Fruit fly (Drosophila melanogaster): ENCODE results near the gene ppk5.

ppk5 gene

DNA sequence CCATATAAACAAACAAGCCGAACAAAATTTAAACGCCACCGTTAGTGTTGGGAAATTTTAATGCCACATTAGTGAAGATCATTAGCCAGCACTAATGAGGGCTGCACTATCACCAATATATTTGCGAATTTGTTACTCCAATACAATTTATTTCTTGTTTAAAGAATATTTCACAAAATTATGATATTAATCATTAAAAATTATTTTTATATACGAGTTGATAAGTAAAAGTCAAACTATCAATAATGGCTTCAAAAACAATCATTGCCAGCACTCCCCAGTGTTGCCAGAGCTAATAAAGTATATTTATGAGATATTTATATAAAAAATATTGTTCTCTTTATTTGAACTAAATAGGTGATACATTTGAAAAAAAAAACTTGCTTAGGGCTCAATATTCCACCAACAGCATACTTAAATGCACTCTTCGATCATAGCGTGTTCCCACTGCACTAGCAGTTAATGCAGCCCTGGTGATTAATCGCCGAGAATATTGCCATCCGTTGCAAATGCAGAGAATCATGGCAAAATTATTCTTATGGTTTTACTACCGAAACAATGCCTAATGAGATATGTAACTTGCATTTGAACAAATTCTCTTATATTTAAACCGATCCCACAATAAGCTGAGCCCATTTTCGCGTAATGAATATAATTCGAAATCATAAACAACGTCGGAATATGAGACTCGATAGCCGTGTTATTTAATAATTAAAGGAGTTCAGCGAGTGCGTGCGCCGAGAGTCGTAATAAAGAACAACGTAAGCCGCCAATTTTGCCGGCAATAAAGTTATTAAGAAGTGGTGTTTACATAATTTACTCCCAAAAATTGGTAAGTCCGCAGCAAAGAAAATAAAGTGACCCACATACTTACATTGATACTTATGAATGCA lies 18.4 kb upstream of the ppk5 start, which contains the start of the genes SAK and Cdk12:
Gene SAK, minus strand, starts transcription at position 65 of the 893 bp plus-strand sequence.
Gene Cdk12, plus strand, starts transcription at position 484 of the 893 bp plus-strand sequence.
- TF ChIP-seq EcR (GFP tag; optimal IDR thresholded peaks at IDR 0.05): no peak

DNA sequence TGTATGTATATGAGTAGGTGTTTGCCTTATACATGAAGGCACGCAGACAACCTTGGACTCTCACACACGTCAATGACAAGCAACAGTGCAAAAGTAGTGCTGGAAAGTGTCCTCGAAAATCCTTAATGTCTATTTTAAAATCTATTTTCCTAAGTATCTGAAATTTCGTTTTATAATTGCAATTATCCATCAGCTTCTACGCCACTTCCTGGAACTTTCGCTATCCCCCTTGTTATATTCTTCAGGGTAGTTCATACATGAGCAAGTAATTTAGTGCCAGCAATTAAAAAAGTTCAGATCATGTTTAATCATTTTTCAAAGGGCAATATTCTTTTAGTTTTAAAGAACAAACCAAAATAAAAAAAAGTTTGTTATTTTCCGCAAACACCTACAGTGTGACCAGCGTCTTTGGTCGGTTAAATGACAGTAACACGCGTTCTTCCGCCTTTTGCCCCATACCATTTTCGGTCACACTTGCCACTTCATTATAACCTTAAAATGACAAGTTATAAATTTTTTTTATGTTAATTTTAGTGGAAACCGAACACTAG lies 17.7 kb upstream of the ppk5 start:
- TF ChIP-seq EcR (GFP tag; optimal IDR thresholded peaks at IDR 0.05) (no peak), pan (optimal IDR thresholded peaks at IDR 0.05) (no peak), Dll (optimal IDR thresholded peaks at IDR 0.05) (no peak), CG8478 (optimal IDR thresholded peaks at IDR 0.05) (no peak), usp (GFP tag; optimal IDR thresholded peaks at IDR 0.05) (no peak), psq (optimal IDR thresholded peaks at IDR 0.05) (no peak)

DNA sequence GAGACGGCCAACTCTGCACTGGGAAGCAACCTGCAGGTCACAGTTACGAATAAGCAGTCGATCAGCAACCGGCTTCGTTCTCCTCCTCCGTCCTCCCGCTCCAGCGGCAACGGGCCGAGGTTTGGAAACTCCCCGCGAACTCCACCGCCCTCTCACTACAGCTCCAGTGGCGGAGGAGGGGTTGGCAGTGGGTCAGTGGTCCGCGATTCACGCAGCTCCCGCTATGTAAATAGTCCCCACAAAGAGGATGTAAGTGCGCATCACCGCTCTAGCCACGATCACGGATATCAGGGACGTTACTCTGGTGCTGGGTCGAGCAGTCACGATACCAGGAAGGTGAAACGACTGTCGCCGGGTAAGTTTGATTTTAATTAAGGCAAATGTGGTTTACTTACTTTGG lies 16.1 kb upstream of the ppk5 start:
- TF ChIP-seq CG8478 (optimal IDR thresholded peaks at IDR 0.05) (no peak), psq (optimal IDR thresholded peaks at IDR 0.05) (no peak), Dll (optimal IDR thresholded peaks at IDR 0.05) (no peak), EcR (GFP tag; optimal IDR thresholded peaks at IDR 0.05) (no peak), usp (GFP tag; optimal IDR thresholded peaks at IDR 0.05) (no peak), pan (optimal IDR thresholded peaks at IDR 0.05) (no peak)

DNA sequence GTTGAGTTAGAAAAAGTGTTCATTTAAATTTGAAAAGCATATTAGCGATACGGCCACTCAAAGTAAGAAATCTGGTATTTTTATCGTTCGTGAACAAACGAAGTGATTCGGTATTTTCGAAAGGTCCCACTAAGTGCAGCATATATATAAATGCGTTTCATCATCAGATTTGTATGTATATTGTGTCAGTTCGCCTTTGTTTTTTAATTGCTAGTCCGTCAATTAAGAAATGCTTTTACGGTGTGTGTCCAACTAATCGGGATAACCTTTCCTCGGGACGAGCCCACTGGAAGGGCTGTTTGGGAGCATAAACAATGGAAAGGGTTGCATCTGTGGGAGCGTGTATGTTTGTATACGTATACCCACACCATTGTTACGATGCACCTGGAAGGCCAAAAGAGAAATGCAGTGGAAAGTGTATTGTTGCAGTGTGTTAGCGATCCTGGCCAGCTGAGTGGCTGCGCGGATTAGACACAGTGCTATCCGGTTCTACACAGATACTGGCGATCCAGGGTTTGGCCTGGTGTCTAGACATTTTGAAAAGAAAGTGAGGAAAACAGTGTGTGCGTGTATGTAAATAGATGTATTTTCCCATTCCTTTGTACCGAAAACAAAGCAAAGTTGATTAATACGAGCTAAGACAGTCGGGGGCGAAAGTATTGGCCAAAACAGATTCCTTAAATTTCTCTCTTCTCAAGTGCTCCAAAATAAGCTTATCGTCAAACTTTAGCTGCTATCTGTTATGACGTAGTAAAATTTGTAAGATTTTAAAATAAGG lies 11.2 kb upstream of the ppk5 start, which contains the start of gene CG7611:
Gene CG7611, plus strand, starts transcription at position 128 of the 778 bp plus-strand sequence.
- TF ChIP-seq usp (GFP tag; optimal IDR thresholded peaks at IDR 0.05) (no peak), pan (optimal IDR thresholded peaks at IDR 0.05) (no peak), CG8478 (optimal IDR thresholded peaks at IDR 0.05) (no peak), psq (optimal IDR thresholded peaks at IDR 0.05) (no peak), EcR (GFP tag; optimal IDR thresholded peaks at IDR 0.05) (no peak), Dll (optimal IDR thresholded peaks at IDR 0.05) (no peak)

DNA sequence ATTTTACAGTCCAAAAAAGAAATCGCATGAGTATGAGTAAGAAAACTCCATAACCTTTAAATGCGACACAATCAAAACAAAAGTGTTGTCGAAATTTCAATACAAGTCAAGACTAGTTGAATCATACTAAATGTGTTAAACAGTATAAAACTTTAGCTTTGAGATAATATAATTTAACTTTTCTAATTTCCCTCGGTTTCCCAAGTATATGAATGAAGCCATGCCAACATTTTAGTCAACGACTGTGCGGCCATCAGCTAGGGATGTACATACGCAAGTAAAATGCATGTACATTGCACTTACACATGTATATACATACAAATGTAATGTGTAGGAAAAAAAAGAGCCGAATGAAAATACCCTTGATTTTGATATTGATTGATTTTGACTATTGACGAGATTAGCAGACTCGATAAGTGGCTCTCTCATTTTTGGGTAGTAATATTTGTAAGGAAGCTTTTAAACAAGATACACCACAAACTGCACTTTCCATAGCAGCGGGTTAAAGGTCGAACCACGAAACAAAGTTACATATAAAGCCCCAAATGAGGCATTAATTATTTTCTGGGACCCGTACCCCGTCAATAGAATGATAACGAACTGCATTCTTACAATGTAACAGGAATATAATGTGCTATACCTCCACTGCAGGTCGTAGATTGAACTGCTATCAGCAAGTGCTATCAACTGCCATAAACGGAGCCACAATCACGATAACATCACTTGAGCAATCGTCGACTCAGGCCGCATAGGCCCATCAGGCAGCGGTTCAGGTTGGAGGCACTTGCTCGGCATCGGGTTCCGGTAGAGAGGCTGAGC lies 10.2 kb upstream of the ppk5 start:
- TF ChIP-seq Dll (optimal IDR thresholded peaks at IDR 0.05) (no peak), usp (GFP tag; optimal IDR thresholded peaks at IDR 0.05) (no peak), psq (optimal IDR thresholded peaks at IDR 0.05) (no peak), CG8478 (optimal IDR thresholded peaks at IDR 0.05) (no peak)

DNA sequence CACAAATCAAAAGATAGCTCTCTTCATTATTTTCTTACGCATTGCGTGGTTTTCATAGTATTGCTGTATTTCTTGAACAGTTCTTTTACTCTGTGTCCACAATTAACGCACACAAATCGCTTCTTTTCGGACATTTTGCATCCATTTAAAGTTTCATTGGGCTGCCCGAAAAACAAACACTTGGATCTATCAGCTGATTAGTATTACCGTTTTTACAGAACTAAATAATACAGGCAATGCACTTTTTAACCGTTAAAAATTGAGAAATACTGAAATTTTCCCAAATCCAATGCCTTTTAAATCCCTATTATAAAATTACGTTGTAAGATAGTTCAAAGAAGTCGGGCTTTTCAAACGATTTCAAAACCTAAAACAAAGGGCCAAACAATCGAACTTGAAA lies 5.4 kb upstream of the ppk5 start, which contains the start of gene Arv1:
Gene Arv1, minus strand, starts transcription at position 226 of the 400 bp plus-strand sequence.
- TF ChIP-seq psq (optimal IDR thresholded peaks at IDR 0.05) (no peak), EcR (GFP tag; optimal IDR thresholded peaks at IDR 0.05) (no peak), CG8478 (optimal IDR thresholded peaks at IDR 0.05) (no peak), usp (GFP tag; optimal IDR thresholded peaks at IDR 0.05) (no peak), pan (optimal IDR thresholded peaks at IDR 0.05) (no peak), Dll (optimal IDR thresholded peaks at IDR 0.05) (no peak)

DNA sequence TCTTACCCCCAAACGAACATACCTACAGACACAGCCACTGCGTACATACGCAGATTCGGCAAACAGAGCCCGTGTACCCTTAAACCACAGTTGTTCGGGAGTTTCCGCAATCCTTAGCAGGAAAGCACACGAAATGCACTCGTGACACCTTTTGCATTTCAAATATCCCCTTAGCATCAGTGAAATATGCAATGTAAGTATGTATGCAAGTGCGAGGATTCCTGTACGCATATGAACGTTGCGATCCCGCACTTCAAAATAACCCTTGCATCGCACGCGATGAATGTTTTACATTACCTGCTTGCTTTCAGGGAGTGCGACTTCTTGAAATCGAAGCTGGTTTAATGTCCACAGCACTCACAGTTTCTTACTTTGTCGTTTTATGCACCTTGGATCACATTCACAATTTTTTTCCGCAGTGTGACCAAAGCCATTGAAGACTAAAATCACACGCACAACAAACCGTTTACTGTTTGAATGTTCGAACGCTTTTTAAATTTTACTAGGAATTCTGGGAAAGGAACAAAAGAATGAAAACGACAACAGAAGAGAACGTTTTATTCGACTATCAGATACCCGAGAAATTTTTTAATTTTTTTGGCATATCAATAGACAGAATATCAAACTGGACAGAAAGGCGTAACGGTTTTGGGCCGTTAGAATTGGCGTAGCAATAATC lies 1.1 kb upstream of the ppk5 start, which contains the start of gene Mkrn1:
Gene Mkrn1, minus strand, starts transcription at position 444 of the 679 bp plus-strand sequence.
- TF ChIP-seq psq (optimal IDR thresholded peaks at IDR 0.05): no peak
- TF ChIP-seq usp (GFP tag; optimal IDR thresholded peaks at IDR 0.05): no peak
- no peak for TF ChIP-seq CG8478 (optimal IDR thresholded peaks at IDR 0.05)
- no peak for TF ChIP-seq Dll (optimal IDR thresholded peaks at IDR 0.05)
- no peak for TF ChIP-seq pan (optimal IDR thresholded peaks at IDR 0.05)
- TF ChIP-seq EcR (GFP tag; optimal IDR thresholded peaks at IDR 0.05): no peak

DNA sequence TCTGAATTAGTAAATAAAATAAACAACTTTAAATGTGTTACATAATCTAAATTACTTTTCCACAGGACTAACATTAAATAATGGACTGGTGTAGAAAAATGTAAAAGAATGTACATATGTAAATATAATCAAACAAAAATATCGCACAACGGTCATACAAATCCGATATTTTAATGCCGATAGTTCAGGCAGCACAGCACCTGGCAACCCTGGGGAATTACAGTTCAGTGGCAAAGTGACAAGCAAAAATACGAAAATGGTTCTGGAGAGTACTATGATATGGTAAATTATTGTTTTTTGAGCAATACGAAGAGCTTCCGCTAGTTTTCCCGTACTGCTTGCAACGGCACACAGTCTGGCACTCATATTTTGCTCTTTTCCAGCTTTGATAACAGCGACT lies 2.4 kb downstream of the ppk5 start, which contains the start of gene Rpn10:
Gene Rpn10, plus strand, starts transcription at position 144 of the 400 bp plus-strand sequence.
- TF ChIP-seq psq (optimal IDR thresholded peaks at IDR 0.05): no peak
- no peak for TF ChIP-seq EcR (GFP tag; optimal IDR thresholded peaks at IDR 0.05)
- TF ChIP-seq Dll (optimal IDR thresholded peaks at IDR 0.05): no peak
- TF ChIP-seq CG8478 (optimal IDR thresholded peaks at IDR 0.05): no peak
- TF ChIP-seq usp (GFP tag; optimal IDR thresholded peaks at IDR 0.05): no peak
- no peak for TF ChIP-seq pan (optimal IDR thresholded peaks at IDR 0.05)

DNA sequence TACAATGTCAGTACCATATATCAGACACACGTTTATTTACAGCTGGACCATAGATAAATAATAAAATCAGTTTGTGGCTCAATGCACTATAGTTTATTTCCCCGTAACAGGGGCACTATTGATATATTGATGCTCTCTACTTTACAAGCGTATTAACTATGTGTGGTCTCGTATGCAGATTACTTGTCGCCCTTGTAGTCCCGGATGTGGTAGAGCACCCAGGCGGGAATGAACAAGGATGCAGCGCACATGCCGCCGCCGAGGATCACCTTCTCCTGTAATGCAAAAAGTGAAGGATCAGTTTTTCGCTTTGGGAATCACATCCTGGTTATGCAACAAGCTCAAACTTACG lies 4.4 kb downstream of the ppk5 start:
- no peak for TF ChIP-seq Dll (optimal IDR thresholded peaks at IDR 0.05)
- TF ChIP-seq EcR (GFP tag; optimal IDR thresholded peaks at IDR 0.05): no peak
- no peak for TF ChIP-seq usp (GFP tag; optimal IDR thresholded peaks at IDR 0.05)
- TF ChIP-seq CG8478 (optimal IDR thresholded peaks at IDR 0.05): no peak
- TF ChIP-seq pan (optimal IDR thresholded peaks at IDR 0.05): no peak
- no peak for TF ChIP-seq psq (optimal IDR thresholded peaks at IDR 0.05)

DNA sequence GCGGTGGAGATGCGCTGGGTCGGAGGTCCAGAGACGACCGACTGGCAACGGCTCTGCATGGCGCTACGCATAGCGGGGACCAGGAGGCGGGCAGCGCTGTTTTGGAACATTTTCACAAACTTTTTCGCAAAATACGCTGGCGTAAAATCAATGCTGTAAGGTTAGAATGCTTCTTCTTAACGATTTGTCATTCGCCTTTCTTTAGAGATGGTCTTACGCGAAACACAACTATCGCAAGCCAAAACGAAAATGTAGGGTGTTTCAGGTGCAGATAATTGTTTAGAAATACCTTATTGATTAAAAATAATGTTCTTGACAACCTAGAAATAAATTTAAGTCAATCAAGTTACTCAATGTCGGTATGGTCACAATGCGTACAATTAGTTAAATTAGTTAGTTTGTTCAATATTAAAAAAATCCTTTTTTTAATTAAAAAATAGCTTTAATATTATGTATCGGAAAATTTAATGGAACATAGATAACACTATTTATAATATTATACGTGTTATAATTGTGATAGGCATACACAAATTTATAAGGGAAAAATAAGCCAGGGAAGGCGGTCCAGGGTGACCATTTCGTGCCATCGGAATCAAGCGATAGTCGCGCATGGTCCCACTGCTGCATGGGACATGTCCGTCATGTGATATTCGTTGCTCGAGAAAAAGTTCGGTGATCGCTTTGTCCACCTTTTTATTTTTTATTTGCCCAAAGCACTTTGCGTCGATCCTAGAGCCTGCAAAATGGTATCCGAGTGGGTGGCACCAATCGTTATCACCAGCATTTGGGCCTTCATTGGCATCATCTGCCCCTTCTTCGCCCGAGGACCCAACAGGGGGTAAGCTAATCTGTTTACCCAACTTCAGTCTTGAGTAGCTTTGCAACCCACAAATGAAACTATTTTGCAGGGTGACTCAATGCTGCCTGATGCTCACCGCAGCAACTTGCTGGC lies 5.1 kb downstream of the ppk5 start, which contains the start of the genes COX8 and VhaM9.7-b:
Gene COX8, minus strand, starts transcription at position 203 of the 952 bp plus-strand sequence.
Gene VhaM9.7-b, plus strand, starts transcription at position 618 of the 952 bp plus-strand sequence.
- TF ChIP-seq Dll (optimal IDR thresholded peaks at IDR 0.05) (no peak), usp (GFP tag; optimal IDR thresholded peaks at IDR 0.05) (no peak), CG8478 (optimal IDR thresholded peaks at IDR 0.05) (no peak), pan (optimal IDR thresholded peaks at IDR 0.05) (no peak), EcR (GFP tag; optimal IDR thresholded peaks at IDR 0.05) (no peak), psq (optimal IDR thresholded peaks at IDR 0.05) (no peak)

All from whole organism.